Worm (Caenorhabditis elegans) whole organism, young adult: ENCODE measurements around the gene spig-1.

Source experiments
- B0019.2 ChIP-seq: fragments of 200-800 bp; sonication (Bioruptor generic); conservative IDR thresholded peaks from 2 replicates; pipeline ENCODE4 v1.3.6; 2022; ENCODE audit warnings: missing genetic modification reagents, missing genetic modification characterization, missing compliant biosample characterization
- B0035.1 ChIP-seq: sonication (generic microtip); optimal IDR thresholded peaks from 2 replicates; lab custom pipeline; 2016; ENCODE audit warnings: missing genetic modification characterization, mild to moderate bottlenecking, missing compliant biosample characterization, missing genotype, missing genetic modification reagents
- B0261.1 ChIP-seq: sonication (generic microtip); optimal IDR thresholded peaks from 2 replicates; lab custom pipeline; 2016; ENCODE audit warnings: mild to moderate bottlenecking, missing genetic modification characterization, moderate library complexity, missing compliant biosample characterization
- B0336.3 ChIP-seq: fragments of 200-800 bp; sonication (Bioruptor generic); IDR thresholded peaks from 2 replicates; pipeline ENCODE4 v1.3.6; 2022; ENCODE audit warnings: missing genetic modification characterization, missing compliant biosample characterization
- F23B12.7 ChIP-seq: sonication (generic microtip); optimal IDR thresholded peaks from 2 replicates; lab custom pipeline; 2017; ENCODE audit warnings: missing genetic modification characterization, mild to moderate bottlenecking, missing compliant biosample characterization, antibody characterized with exemption, moderate library complexity; ENCODE audit not compliant: insufficient read depth
- F33H1.4 ChIP-seq: fragments of 200-800 bp; sonication (Bioruptor generic); IDR thresholded peaks from 2 replicates; pipeline ENCODE4 v1.3.6; 2022; ENCODE audit warnings: missing genetic modification reagents, missing genetic modification characterization, missing compliant biosample characterization
- F52B5.7 ChIP-seq: sonication (generic microtip); optimal IDR thresholded peaks from 2 replicates; lab custom pipeline; 2016; ENCODE audit warnings: mild to moderate bottlenecking, missing genetic modification characterization, missing compliant biosample characterization
- F57A8.1 ChIP-seq: fragments of 200-800 bp; sonication (Bioruptor generic); optimal IDR thresholded peaks from 2 replicates; lab custom pipeline; 2018; ENCODE audit warnings: mild to moderate bottlenecking, missing genetic modification characterization, moderate library complexity, missing compliant biosample characterization
- T26A5.8 ChIP-seq: sonication (generic microtip); optimal IDR thresholded peaks from 2 replicates; lab custom pipeline; 2016; ENCODE audit warnings: missing genetic modification characterization, missing compliant biosample characterization
- Y53G8AR.9 ChIP-seq: fragments of 200-800 bp; sonication (Bioruptor generic); conservative IDR thresholded peaks from 2 replicates; pipeline ENCODE4 v1.3.6; 2022; ENCODE audit warnings: missing genetic modification reagents, missing genetic modification characterization, missing compliant biosample characterization
- Y56A3A.18 ChIP-seq: fragments of 200-800 bp; sonication (Bioruptor generic); IDR thresholded peaks from 2 replicates; pipeline ENCODE4 v1.3.6; 2022; ENCODE audit warnings: missing genetic modification reagents, missing genetic modification characterization, missing compliant biosample characterization
- Y95B8A.8 ChIP-seq: fragments of 200-800 bp; sonication (Bioruptor generic); IDR thresholded peaks from 2 replicates; pipeline ENCODE4 v1.3.6; 2022; ENCODE audit warnings: missing genetic modification reagents, missing genetic modification characterization, missing compliant biosample characterization
- ama-1 ChIP-seq, 3 experiments: fragments of 150-350 bp in 1 of 3; sonication (generic microtip) in 2 of 3; optimal IDR thresholded peaks; 2 replicates each; lab custom pipeline; 2014 to 2018; ENCODE audit warnings: missing biosample characterization in 2 of 3, missing genetic modification characterization in 2 of 3, missing genetic modification reagents in 2 of 3
- aptf-3 ChIP-seq: fragments of 200-800 bp; sonication (Bioruptor generic); IDR thresholded peaks from 2 replicates; pipeline ENCODE4 v1.3.6; 2022; ENCODE audit warnings: missing genetic modification characterization, missing compliant biosample characterization
- attf-3 ChIP-seq: fragments of 200-800 bp; sonication (Bioruptor generic); conservative IDR thresholded peaks from 2 replicates; pipeline ENCODE4 v1.3.6; 2022; ENCODE audit warnings: missing genetic modification reagents, missing genetic modification characterization, missing compliant biosample characterization
- bed-1 ChIP-seq: fragments of 200-800 bp; sonication (Bioruptor generic); IDR thresholded peaks from 2 replicates; pipeline ENCODE4 v1.3.6; 2022; ENCODE audit warnings: missing genetic modification reagents, missing genetic modification characterization, missing compliant biosample characterization
- bed-2 ChIP-seq: fragments of 200-800 bp; sonication (Bioruptor generic); IDR thresholded peaks from 2 replicates; pipeline ENCODE4 v1.3.6; 2022; ENCODE audit warnings: missing genetic modification reagents, missing genetic modification characterization, missing compliant biosample characterization
- ccch-3 ChIP-seq: fragments of 200-800 bp; sonication (Bioruptor generic); optimal IDR thresholded peaks from 2 replicates; lab custom pipeline; 2018; ENCODE audit warnings: mild to moderate bottlenecking, missing genetic modification characterization, missing compliant biosample characterization
- cebp-1 ChIP-seq, 2 experiments: fragments of 200-800 bp in 1 of 2; sonication (Bioruptor generic) in 1 of 2; sonication (generic microtip) in 1 of 2; IDR thresholded peaks in 1 of 2; optimal IDR thresholded peaks in 1 of 2; 2 replicates each; pipeline versions ENCODE4 v1.3.6 to Lab custom; 2017 to 2022; ENCODE audit warnings: missing compliant biosample characterization in 2 of 2, missing genetic modification characterization in 2 of 2, mild to moderate bottlenecking in 1 of 2, missing genetic modification reagents in 1 of 2, moderate library complexity in 1 of 2
- ceh-100 ChIP-seq: fragments of 200-800 bp; sonication (Bioruptor generic); IDR thresholded peaks from 2 replicates; pipeline ENCODE4 v1.3.6; 2022; ENCODE audit warnings: missing genetic modification reagents, missing genetic modification characterization, missing compliant biosample characterization
- ceh-27 ChIP-seq: fragments of 200-800 bp; sonication (Bioruptor generic); optimal IDR thresholded peaks from 2 replicates; lab custom pipeline; 2018; ENCODE audit warnings: mild to moderate bottlenecking, missing genetic modification characterization, moderate library complexity, missing compliant biosample characterization
- dpl-1 ChIP-seq: fragments of 150-350 bp; optimal IDR thresholded peaks from 2 replicates; lab custom pipeline; 2014; ENCODE audit warnings: missing biosample characterization, missing genetic modification reagents, missing genetic modification characterization
- egl-18 ChIP-seq: fragments of 200-800 bp; sonication (Bioruptor generic); IDR thresholded peaks from 2 replicates; pipeline ENCODE4 v1.3.6; 2022; ENCODE audit warnings: missing genetic modification reagents, missing genetic modification characterization, missing compliant biosample characterization
- fkh-3 ChIP-seq: sonication (generic microtip); optimal IDR thresholded peaks from 2 replicates; lab custom pipeline; 2016; ENCODE audit warnings: mild to moderate bottlenecking, missing genetic modification characterization, missing compliant biosample characterization
- gei-17 ChIP-seq: fragments of 200-800 bp; sonication (Bioruptor generic); optimal IDR thresholded peaks from 2 replicates; lab custom pipeline; 2018; ENCODE audit warnings: mild to moderate bottlenecking, missing genetic modification characterization, missing compliant biosample characterization
- hlh-12 ChIP-seq: sonication (generic microtip); optimal IDR thresholded peaks from 2 replicates; lab custom pipeline; 2016; ENCODE audit warnings: missing genetic modification characterization, missing compliant biosample characterization
- hlh-26 ChIP-seq: fragments of 200-800 bp; sonication (Bioruptor generic); conservative IDR thresholded peaks from 2 replicates; pipeline ENCODE4 v1.3.6; 2022; ENCODE audit warnings: missing genetic modification reagents, missing genetic modification characterization, missing compliant biosample characterization
- hmg-20 ChIP-seq: fragments of 200-800 bp; sonication (Bioruptor generic); IDR thresholded peaks from 2 replicates; pipeline ENCODE4 v1.3.6; 2022; ENCODE audit warnings: missing genetic modification reagents, missing genetic modification characterization, missing compliant biosample characterization
- lin-54 ChIP-seq: fragments of 200-800 bp; sonication (Bioruptor generic); optimal IDR thresholded peaks from 2 replicates; lab custom pipeline; 2018; ENCODE audit warnings: mild to moderate bottlenecking, missing genetic modification characterization, missing compliant biosample characterization
- lir-1 ChIP-seq: fragments of 200-800 bp; sonication (Bioruptor generic); conservative IDR thresholded peaks from 2 replicates; pipeline ENCODE4 v1.3.6; 2022; ENCODE audit warnings: missing genetic modification reagents, missing genetic modification characterization, missing compliant biosample characterization
- lsl-1 ChIP-seq: fragments of 200-800 bp; sonication (Bioruptor generic); optimal IDR thresholded peaks from 2 replicates; lab custom pipeline; 2018; ENCODE audit warnings: mild to moderate bottlenecking, missing genetic modification characterization, moderate library complexity, missing compliant biosample characterization
- nfyb-1 ChIP-seq: fragments of 200-800 bp; sonication (Bioruptor generic); IDR thresholded peaks from 2 replicates; pipeline ENCODE4 v1.3.6; 2022; ENCODE audit warnings: missing genetic modification reagents, missing genetic modification characterization, missing compliant biosample characterization
- pbrm-1 ChIP-seq: fragments of 200-800 bp; sonication (Bioruptor generic); IDR thresholded peaks from 2 replicates; pipeline ENCODE4 v1.3.6; 2022; ENCODE audit warnings: missing genetic modification reagents, missing genetic modification characterization, missing compliant biosample characterization
- rcor-1 ChIP-seq: fragments of 200-800 bp; sonication (Bioruptor generic); IDR thresholded peaks from 2 replicates; pipeline ENCODE4 v1.3.6; 2022; ENCODE audit warnings: missing genetic modification reagents, missing genetic modification characterization, missing compliant biosample characterization
- repo-1 ChIP-seq: sonication (generic microtip); optimal IDR thresholded peaks from 2 replicates; lab custom pipeline; 2017; ENCODE audit warnings: mild to moderate bottlenecking, missing genetic modification characterization, missing compliant biosample characterization
- sea-2 ChIP-seq: fragments of 200-800 bp; sonication (Bioruptor generic); IDR thresholded peaks from 2 replicates; pipeline ENCODE4 v1.3.6; 2022; ENCODE audit warnings: missing genetic modification characterization, missing compliant biosample characterization
- snpc-3.4 ChIP-seq: sonication (generic microtip); optimal IDR thresholded peaks from 2 replicates; lab custom pipeline; 2017; ENCODE audit warnings: missing genetic modification characterization, mild to moderate bottlenecking, missing compliant biosample characterization, antibody characterized with exemption, moderate library complexity, missing genotype, missing genetic modification reagents
- sptf-2 ChIP-seq: fragments of 200-800 bp; sonication (Bioruptor generic); optimal IDR thresholded peaks from 2 replicates; lab custom pipeline; 2018; ENCODE audit warnings: mild to moderate bottlenecking, missing genetic modification characterization, missing compliant biosample characterization
- tlf-1 ChIP-seq: fragments of 200-800 bp; sonication (Bioruptor generic); optimal IDR thresholded peaks from 2 replicates; lab custom pipeline; 2018; ENCODE audit warnings: mild to moderate bottlenecking, missing genetic modification characterization, missing compliant biosample characterization
- xnd-1 ChIP-seq: sonication (generic microtip); optimal IDR thresholded peaks from 2 replicates; lab custom pipeline; 2016; ENCODE audit warnings: missing genotype, missing genetic modification reagents, missing genetic modification characterization, missing compliant biosample characterization
- zim-3 ChIP-seq: sonication (generic microtip); optimal IDR thresholded peaks from 2 replicates; lab custom pipeline; 2017; ENCODE audit warnings: mild to moderate bottlenecking, missing genetic modification characterization, moderate library complexity, missing compliant biosample characterization
- ztf-18 ChIP-seq: sonication (generic microtip); optimal IDR thresholded peaks from 2 replicates; lab custom pipeline; 2016; ENCODE audit warnings: missing genotype, mild to moderate bottlenecking, missing genetic modification characterization, missing compliant biosample characterization
- ztf-28 ChIP-seq: fragments of 200-800 bp; sonication (Bioruptor generic); IDR thresholded peaks from 2 replicates; pipeline ENCODE4 v1.3.6; 2022; ENCODE audit warnings: missing genetic modification reagents, missing genetic modification characterization, missing compliant biosample characterization
- ztf-6 ChIP-seq: fragments of 200-800 bp; sonication (Bioruptor generic); IDR thresholded peaks from 2 replicates; pipeline ENCODE4 v1.3.6; 2022; ENCODE audit warnings: missing genetic modification reagents, missing genetic modification characterization, missing compliant biosample characterization

The spig-1 gene

DNA sequence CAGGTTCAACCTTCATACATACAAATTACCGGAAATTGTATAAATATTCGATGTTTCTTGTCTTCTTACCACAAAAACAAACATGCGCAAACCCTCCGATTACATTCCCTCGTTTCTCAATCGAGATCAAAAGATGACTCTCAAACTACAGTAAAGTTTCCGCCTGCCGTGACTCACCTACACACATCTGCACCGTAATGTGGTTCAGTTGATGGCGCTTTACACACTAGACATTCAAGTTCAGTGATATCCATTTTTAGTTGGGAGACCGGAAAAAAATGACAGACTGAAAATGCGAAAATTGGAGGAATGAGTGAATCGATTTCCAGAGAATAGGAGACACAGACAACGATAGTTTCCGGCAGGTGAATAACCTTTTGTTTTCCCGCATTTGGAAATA lies 39.8 kb downstream of the spig-1 start, which contains the start of gene nhr-286:
nhr-286 (minus strand) TSS at position 324 of the 400 bp plus-strand sequence.
- TF ChIP-seq Y53G8AR.9 (GFP tag; lab: Robert Waterston, UW): 0 out of 2 replicates have a peak, but pooled peaks have one; percentile 31
- no peak for TF ChIP-seq bed-1 (GFP tag; lab: Robert Waterston, UW)
- TF ChIP-seq ama-1 (optimal IDR thresholded peaks at IDR 0.05; lab: Kevin White, UChicago): peak; percentile 43
- no peak for TF ChIP-seq ama-1 (GFP tag; optimal IDR thresholded peaks at IDR 0.05; lab: Kevin White, UChicago)
- TF ChIP-seq ztf-28 (GFP tag; lab: Robert Waterston, UW): no peak
- TF ChIP-seq egl-18: 0 out of 2 replicates have a peak, but pooled peaks have one; percentile 30
- TF ChIP-seq, all 124 proteins: peak for 3

DNA sequence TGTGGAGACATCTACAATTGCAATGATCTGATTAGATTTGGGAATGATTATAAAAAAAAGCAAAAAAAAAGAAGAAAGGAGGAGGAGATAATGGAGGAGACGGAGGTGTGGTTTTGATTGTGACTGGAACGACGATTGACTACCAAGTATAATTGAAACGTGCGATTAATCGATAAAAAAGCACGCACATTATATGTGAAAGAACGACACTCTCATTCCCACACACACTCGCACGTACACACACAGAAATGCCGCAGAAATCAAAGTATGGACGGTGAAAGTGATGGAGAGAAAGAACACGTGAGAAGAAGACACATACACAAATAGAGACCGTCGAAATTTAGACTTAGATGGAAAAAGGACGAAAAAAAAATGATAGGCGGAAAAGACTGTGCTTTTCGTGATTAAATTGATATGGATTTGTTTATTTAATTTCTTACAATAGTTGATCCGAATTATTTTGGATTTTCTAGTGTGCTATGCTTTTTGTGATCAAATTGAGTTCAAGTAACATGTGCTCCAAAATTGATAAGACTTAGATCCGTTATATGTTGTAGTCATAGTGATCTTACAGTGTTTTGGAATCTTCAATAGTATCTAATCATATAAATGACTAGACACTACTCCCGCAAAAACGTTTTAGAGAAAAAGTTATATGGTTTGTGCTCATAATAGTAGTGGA lies 42.3 kb downstream of the spig-1 start, which contains the start of gene nhr-135:
nhr-135 (minus strand) TSS at position 51 of the 682 bp plus-strand sequence.
- TF ChIP-seq gei-17 (GFP tag; lab: Kevin White, UChicago): no peak
- TF ChIP-seq tlf-1 (GFP tag; lab: Kevin White, UChicago): no peak
- no peak for TF ChIP-seq F23B12.7 (tag; lab: Kevin White, UChicago)
- TF ChIP-seq B0035.1 (tag; lab: Kevin White, UChicago): no peak
- no peak for TF ChIP-seq Y95B8A.8 (GFP tag; lab: Robert Waterston, UW)
- TF ChIP-seq aptf-3 (GFP tag; lab: Robert Waterston, UW): no peak
- TF ChIP-seq repo-1 (tag; lab: Kevin White, UChicago): no peak
- TF ChIP-seq dpl-1: no peak
- TF ChIP-seq ceh-27 (GFP tag; lab: Kevin White, UChicago): no peak
- no peak for TF ChIP-seq lin-54 (GFP tag; lab: Kevin White, UChicago)
- no peak for TF ChIP-seq B0261.1 (tag; lab: Kevin White, UChicago)
- TF ChIP-seq ccch-3 (GFP tag; lab: Kevin White, UChicago): no peak
- TF ChIP-seq F57A8.1: no peak
- peak; percentile 72; the same call in 1 of the 2 replicates for TF ChIP-seq nfyb-1 (GFP tag; lab: Robert Waterston, UW)
- no peak for TF ChIP-seq sea-2 (GFP tag; lab: Robert Waterston, UW)
- 0 out of 2 replicates have a peak, but pooled peaks have one; percentile 38 for TF ChIP-seq B0336.3 (GFP tag; lab: Robert Waterston, UW)
- no peak for TF ChIP-seq hmg-20 (GFP tag; lab: Robert Waterston, UW)
- TF ChIP-seq ztf-6: no peak
- TF ChIP-seq F52B5.7 (tag; lab: Kevin White, UChicago): no peak
- TF ChIP-seq ceh-100 (GFP tag; lab: Robert Waterston, UW): no peak
- TF ChIP-seq Y56A3A.18: no peak
- no peak for TF ChIP-seq hlh-26
- no peak for TF ChIP-seq snpc-3.4 (tag; lab: Kevin White, UChicago)
- no peak for TF ChIP-seq pbrm-1 (GFP tag; lab: Robert Waterston, UW)
- no peak for TF ChIP-seq xnd-1
- TF ChIP-seq zim-3: no peak
- TF ChIP-seq B0019.2 (GFP tag; lab: Robert Waterston, UW): no peak
- no peak for TF ChIP-seq rcor-1
- TF ChIP-seq hlh-12 (tag; lab: Kevin White, UChicago): no peak
- TF ChIP-seq egl-18: no peak
- TF ChIP-seq cebp-1 (GFP tag; IDR thresholded peaks at IDR 0.05; lab: Robert Waterston, UW): 0 out of 2 replicates have a peak, but pooled peaks have one; percentile 26
- peak; percentile 71 for TF ChIP-seq cebp-1 (tag; optimal IDR thresholded peaks at IDR 0.05; lab: Kevin White, UChicago)
- peak; percentile 16 for TF ChIP-seq ama-1 (optimal IDR thresholded peaks at IDR 0.05; lab: Kevin White, UChicago)
- no peak for TF ChIP-seq ama-1 (GFP tag; optimal IDR thresholded peaks at IDR 0.05; lab: Kevin White, UChicago)
- no peak for TF ChIP-seq fkh-3 (tag; lab: Kevin White, UChicago)
- TF ChIP-seq T26A5.8: no peak
- TF ChIP-seq lsl-1 (GFP tag; lab: Kevin White, UChicago): no peak
- no peak for TF ChIP-seq ztf-18
- peak; percentile 34; the same call in 1 of the 2 replicates for TF ChIP-seq Y53G8AR.9 (GFP tag; lab: Robert Waterston, UW)
- TF ChIP-seq sptf-2: no peak
- no peak for TF ChIP-seq lir-1 (GFP tag; lab: Robert Waterston, UW)
- no peak for TF ChIP-seq attf-3 (GFP tag; lab: Robert Waterston, UW)
- no peak for TF ChIP-seq bed-2 (GFP tag; lab: Robert Waterston, UW)
- no peak for TF ChIP-seq F33H1.4 (GFP tag; lab: Robert Waterston, UW)
